Worm (Caenorhabditis elegans) whole organism, L4 larva: Measurements from ENCODE around the gene lonp-2.
A peak's percentile ranks its signal among the peaks of the same experiment; 100 is the strongest.

ENCODE experiments used
- F10B5.3 ChIP-seq: sonication (generic microtip); optimal IDR thresholded peaks from 2 replicates; lab custom pipeline; 2016; ENCODE audit warnings: mild to moderate bottlenecking, missing genetic modification characterization, missing compliant biosample characterization
- F37D6.2 ChIP-seq: sonication (generic microtip); optimal IDR thresholded peaks from 2 replicates; lab custom pipeline; 2016; ENCODE audit warnings: mild to moderate bottlenecking, missing genetic modification characterization, missing compliant biosample characterization
- T20F7.1 ChIP-seq: fragments of 200-800 bp; sonication (Bioruptor generic); optimal IDR thresholded peaks from 2 replicates; lab custom pipeline; 2018; ENCODE audit warnings: mild to moderate bottlenecking, missing genetic modification characterization, missing compliant biosample characterization
- T26A8.4 ChIP-seq: fragments of 200-800 bp; sonication (Bioruptor generic); IDR thresholded peaks from 2 replicates; pipeline ENCODE4 v1.3.6; 2022; ENCODE audit warnings: missing genetic modification characterization, missing compliant biosample characterization
- Y105C5A.15 ChIP-seq: fragments of 200-800 bp; sonication (Bioruptor generic); IDR thresholded peaks from 2 replicates; pipeline ENCODE4 v1.3.6; 2022; ENCODE audit warnings: missing genetic modification characterization, missing compliant biosample characterization
- Y5F2A.4 ChIP-seq: fragments of 200-800 bp; sonication (Bioruptor generic); optimal IDR thresholded peaks from 2 replicates; lab custom pipeline; 2018; ENCODE audit warnings: mild to moderate bottlenecking, missing genetic modification characterization, missing compliant biosample characterization
- aly-2 ChIP-seq: sonication (generic microtip); optimal IDR thresholded peaks from 2 replicates; lab custom pipeline; 2018; ENCODE audit warnings: missing biosample characterization, missing genetic modification characterization
- arid-1 ChIP-seq: fragments of 200-800 bp; sonication (Bioruptor generic); conservative IDR thresholded peaks from 2 replicates; pipeline ENCODE4 v1.3.6; 2022; ENCODE audit warnings: missing genetic modification reagents, missing genetic modification characterization, missing compliant biosample characterization
- ceh-20 ChIP-seq: fragments of 200-800 bp; sonication (Bioruptor generic); IDR thresholded peaks from 2 replicates; pipeline ENCODE4 v1.3.6; 2022; ENCODE audit warnings: missing genetic modification reagents, missing genetic modification characterization, missing compliant biosample characterization
- daf-16 ChIP-seq, 3 experiments: sonication (generic microtip); optimal IDR thresholded peaks; 2 replicates each; lab custom pipeline; 2016 to 2017; ENCODE audit warnings: missing genetic modification characterization in 3 of 3, missing genetic modification reagents in 3 of 3, mild to moderate bottlenecking in 2 of 3, missing compliant biosample characterization in 2 of 3, missing biosample characterization in 1 of 3, moderate library complexity in 1 of 3
- dpl-1 ChIP-seq: fragments of 150-350 bp; optimal IDR thresholded peaks from 2 replicates; lab custom pipeline; 2014; ENCODE audit warnings: missing biosample characterization, missing genetic modification reagents, missing genetic modification characterization
- dve-1 ChIP-seq: sonication (generic microtip); optimal IDR thresholded peaks from 2 replicates; lab custom pipeline; 2017; ENCODE audit warnings: antibody characterized with exemption, mild to moderate bottlenecking, missing genetic modification characterization, missing compliant biosample characterization; ENCODE audit not compliant: insufficient read depth
- egl-43 ChIP-seq: fragments of 200-800 bp; sonication (Bioruptor generic); IDR thresholded peaks from 2 replicates; pipeline ENCODE4 v1.3.6; 2022; ENCODE audit warnings: missing genetic modification reagents, missing genetic modification characterization, missing compliant biosample characterization
- fkh-10 ChIP-seq: fragments of 150-350 bp; optimal IDR thresholded peaks from 2 replicates; lab custom pipeline; 2014; ENCODE audit warnings: missing biosample characterization, missing genetic modification reagents, missing genetic modification characterization
- fos-1 ChIP-seq: fragments of 150-350 bp; optimal IDR thresholded peaks from 2 replicates; lab custom pipeline; 2014; ENCODE audit warnings: missing biosample characterization, missing genetic modification characterization
- hlh-30 ChIP-seq: sonication (generic microtip); optimal IDR thresholded peaks from 2 replicates; lab custom pipeline; 2017; ENCODE audit warnings: antibody characterized with exemption, mild to moderate bottlenecking, missing genetic modification characterization, missing compliant biosample characterization; ENCODE audit not compliant: insufficient read depth
- hmg-1.1 ChIP-seq: fragments of 200-800 bp; sonication (Bioruptor generic); IDR thresholded peaks from 2 replicates; pipeline ENCODE4 v1.3.6; 2022; ENCODE audit warnings: missing genetic modification reagents, missing genetic modification characterization, missing compliant biosample characterization
- lin-1 ChIP-seq: fragments of 200-800 bp; sonication (Bioruptor generic); IDR thresholded peaks from 2 replicates; pipeline ENCODE4 v1.3.6; 2022; ENCODE audit warnings: missing genetic modification reagents, missing genetic modification characterization, missing compliant biosample characterization
- lin-29 ChIP-seq: fragments of 200-800 bp; sonication (Bioruptor generic); IDR thresholded peaks from 2 replicates; pipeline ENCODE4 v1.3.6; 2022; ENCODE audit warnings: missing genetic modification reagents, missing genetic modification characterization, missing compliant biosample characterization
- lin-38 ChIP-seq: fragments of 200-800 bp; sonication (Bioruptor generic); IDR thresholded peaks from 2 replicates; pipeline ENCODE4 v1.3.6; 2022; ENCODE audit warnings: missing genetic modification reagents, missing genetic modification characterization, missing compliant biosample characterization
- lin-39 ChIP-seq: fragments of 150-350 bp; optimal IDR thresholded peaks from 2 replicates; lab custom pipeline; 2014; ENCODE audit warnings: missing biosample characterization, missing genetic modification reagents, missing genetic modification characterization
- lsy-2 ChIP-seq, 2 experiments: fragments of 150-350 bp in 1 of 2; sonication (generic microtip) in 1 of 2; optimal IDR thresholded peaks; 2 replicates each; lab custom pipeline; 2014 to 2017; ENCODE audit warnings: missing biosample characterization in 2 of 2, missing genetic modification characterization in 2 of 2
- mdl-1 ChIP-seq, 2 experiments: fragments of 150-350 bp in 1 of 2; sonication (generic microtip) in 1 of 2; optimal IDR thresholded peaks; 2 replicates each; lab custom pipeline; 2014 to 2017; ENCODE audit warnings: missing biosample characterization in 2 of 2, missing genetic modification characterization in 2 of 2
- mep-1 ChIP-seq: fragments of 150-350 bp; sonication (generic microtip); optimal IDR thresholded peaks from 3 replicates; lab custom pipeline; 2014; ENCODE audit warnings: missing biosample characterization, missing genetic modification characterization
- mes-2 ChIP-seq: sonication (generic microtip); optimal IDR thresholded peaks from 2 replicates; lab custom pipeline; 2016; ENCODE audit warnings: missing genotype, mild to moderate bottlenecking, missing genetic modification characterization, missing compliant biosample characterization; ENCODE audit not compliant: poor library complexity, severe bottlenecking
- nhr-11 ChIP-seq: fragments of 150-350 bp; optimal IDR thresholded peaks from 2 replicates; lab custom pipeline; 2014; ENCODE audit warnings: missing biosample characterization, missing genetic modification characterization
- pha-4 ChIP-seq, 2 experiments: fragments of 150-350 bp in 1 of 2; fragments of 200-800 bp in 1 of 2; sonication (Bioruptor generic) in 1 of 2; IDR thresholded peaks in 1 of 2; optimal IDR thresholded peaks in 1 of 2; 2 replicates each; pipeline versions ENCODE4 v1.3.6 to Lab custom; 2014 to 2022; ENCODE audit warnings: missing genetic modification characterization in 2 of 2, missing genetic modification reagents in 2 of 2, missing biosample characterization in 1 of 2, missing compliant biosample characterization in 1 of 2
- php-3 ChIP-seq: fragments of 200-800 bp; sonication (Bioruptor generic); IDR thresholded peaks from 2 replicates; pipeline ENCODE4 v1.3.6; 2022; ENCODE audit warnings: missing genetic modification reagents, missing genetic modification characterization, missing compliant biosample characterization
- rbr-2 ChIP-seq: sonication (generic microtip); optimal IDR thresholded peaks from 2 replicates; lab custom pipeline; 2016; ENCODE audit warnings: missing genotype, missing genetic modification characterization, missing compliant biosample characterization
- snpc-4 ChIP-seq: fragments of 150-350 bp; optimal IDR thresholded peaks from 2 replicates; lab custom pipeline; 2014; ENCODE audit warnings: missing biosample characterization, missing genetic modification characterization
- unc-130 ChIP-seq: sonication (generic microtip); optimal IDR thresholded peaks from 2 replicates; lab custom pipeline; 2016; ENCODE audit warnings: missing genetic modification reagents, missing genetic modification characterization, missing compliant biosample characterization
- vab-7 ChIP-seq: fragments of 200-800 bp; sonication (Bioruptor generic); IDR thresholded peaks from 2 replicates; pipeline ENCODE4 v1.3.6; 2022; ENCODE audit warnings: missing genetic modification reagents, missing genetic modification characterization, missing compliant biosample characterization
- zag-1 ChIP-seq: fragments of 150-350 bp; optimal IDR thresholded peaks from 2 replicates; lab custom pipeline; 2014; ENCODE audit warnings: missing biosample characterization, missing genetic modification characterization

The lonp-2 gene

ce11 chrIII:12152157-12152556 is 44.6 kb downstream of the lonp-2 start:
- TF ChIP-seq mep-1 (tag; lab: Kevin White, UChicago) (peak; percentile 28), dpl-1 (peak; percentile 91), fkh-10 (GFP tag; lab: Kevin White, UChicago) (no peak), dve-1 (tag; lab: Kevin White, UChicago) (peak; percentile 21), lin-38 (GFP tag; lab: Robert Waterston, UW) (peak; percentile 93), mes-2 (tag; lab: Kevin White, UChicago) (peak; percentile 38), pha-4 (GFP tag; IDR thresholded peaks at IDR 0.05; lab: Robert Waterston, UW) (no peak), pha-4 (tag; optimal IDR thresholded peaks at IDR 0.05; lab: Kevin White, UChicago) (no peak), arid-1 (GFP tag; lab: Robert Waterston, UW) (no peak), lsy-2 (tag; optimal IDR thresholded peaks at IDR 0.05; lab: Kevin White, UChicago) (peak in 1 of 2 experiments; percentile 71), hlh-30 (tag; lab: Kevin White, UChicago) (peak; percentile 5), nhr-11 (tag; lab: Kevin White, UChicago) (no peak)

- TF ChIP-seq dpl-1 (no peak), ceh-20 (GFP tag; lab: Robert Waterston, UW) (no peak), snpc-4 (no peak), Y5F2A.4 (GFP tag; lab: Kevin White, UChicago) (no peak), dve-1 (tag; lab: Kevin White, UChicago) (no peak), hmg-1.1 (GFP tag; lab: Robert Waterston, UW) (no peak), Y105C5A.15 (no peak), F37D6.2 (tag; lab: Kevin White, UChicago) (no peak), rbr-2 (no peak), lin-1 (GFP tag; lab: Robert Waterston, UW) (no peak), lin-39 (tag; lab: Kevin White, UChicago) (no peak)
Observed at ce11 chrIII:12152599-12152998, 45.0 kb downstream of the lonp-2 start, which contains the start of gene Y75B8A.7. Gene Y75B8A.7 (plus strand): TSS chrIII:12152899.

ce11 chrIII:12153514-12153913 is 45.9 kb downstream of the lonp-2 start:
- TF ChIP-seq F10B5.3 (tag; lab: Kevin White, UChicago) (no peak), T20F7.1 (GFP tag; lab: Kevin White, UChicago) (no peak), F37D6.2 (tag; lab: Kevin White, UChicago) (no peak), egl-43 (GFP tag; lab: Robert Waterston, UW) (no peak), zag-1 (tag; lab: Kevin White, UChicago) (no peak), fos-1 (tag; lab: Kevin White, UChicago) (no peak), vab-7 (GFP tag; lab: Robert Waterston, UW) (no peak), unc-130 (no peak), T26A8.4 (GFP tag; lab: Robert Waterston, UW) (no peak), aly-2 (tag; lab: Kevin White, UChicago) (no peak), mdl-1 (tag; optimal IDR thresholded peaks at IDR 0.05; lab: Kevin White, UChicago) (no peak), daf-16 (GFP tag; optimal IDR thresholded peaks at IDR 0.05; lab: Kevin White, UChicago) (no peak), daf-16 (tag; optimal IDR thresholded peaks at IDR 0.05; lab: Kevin White, UChicago) (no peak), lin-29 (GFP tag; lab: Robert Waterston, UW) (no peak)

- TF ChIP-seq php-3 (GFP tag; lab: Robert Waterston, UW): no peak
- TF ChIP-seq lin-38 (GFP tag; lab: Robert Waterston, UW): no peak
Observed at ce11 chrIII:12155759-12156158, 48.2 kb downstream of the lonp-2 start.
